Worm (Caenorhabditis elegans) whole organism, L4 larva: Measurements from ENCODE around the gene aat-2.

Experiments
- D1046.2 ChIP-seq: fragments of 200-800 bp; sonication (Bioruptor generic); IDR thresholded peaks from 2 replicates; pipeline ENCODE4 v1.3.6; 2022; ENCODE audit warnings: missing genetic modification characterization, missing compliant biosample characterization
- F44E2.7 ChIP-seq: fragments of 200-800 bp; sonication (Bioruptor generic); IDR thresholded peaks from 2 replicates; pipeline ENCODE4 v2.1.2; 2022; ENCODE audit warnings: missing genetic modification characterization, missing compliant biosample characterization
- F49E8.2 ChIP-seq: sonication (generic microtip); optimal IDR thresholded peaks from 2 replicates; lab custom pipeline; 2016; ENCODE audit warnings: missing compliant biosample characterization, mild to moderate bottlenecking, missing genetic modification characterization, borderline replicate concordance
- Y48G9A.11 ChIP-seq: fragments of 200-800 bp; sonication (Bioruptor generic); IDR thresholded peaks from 2 replicates; pipeline ENCODE4 v1.3.6; 2022; ENCODE audit warnings: missing genetic modification reagents, missing genetic modification characterization, missing compliant biosample characterization
- Y5F2A.4 ChIP-seq: fragments of 200-800 bp; sonication (Bioruptor generic); optimal IDR thresholded peaks from 2 replicates; lab custom pipeline; 2018; ENCODE audit warnings: mild to moderate bottlenecking, missing genetic modification characterization, missing compliant biosample characterization
- Y75B8A.6 ChIP-seq: fragments of 200-800 bp; sonication (Bioruptor generic); IDR thresholded peaks from 2 replicates; pipeline ENCODE4 v1.3.6; 2022; ENCODE audit warnings: missing genetic modification reagents, missing genetic modification characterization, missing compliant biosample characterization
- ZK337.2 ChIP-seq: fragments of 200-800 bp; sonication (Bioruptor generic); IDR thresholded peaks from 2 replicates; pipeline ENCODE4 v1.3.6; 2022; ENCODE audit warnings: missing genetic modification reagents, missing genetic modification characterization, missing compliant biosample characterization
- aha-1 ChIP-seq: fragments of 150-350 bp; peaks from one replicate; lab custom pipeline; 2014; ENCODE audit warnings: missing biosample characterization, missing genetic modification characterization
- attf-4 ChIP-seq: sonication (generic microtip); optimal IDR thresholded peaks from 3 replicates; lab custom pipeline; 2017; ENCODE audit warnings: missing biosample characterization, missing genetic modification characterization
- ceh-20 ChIP-seq: fragments of 200-800 bp; sonication (Bioruptor generic); IDR thresholded peaks from 2 replicates; pipeline ENCODE4 v1.3.6; 2022; ENCODE audit warnings: missing genetic modification reagents, missing genetic modification characterization, missing compliant biosample characterization
- ceh-32 ChIP-seq: sonication (generic microtip); optimal IDR thresholded peaks from 2 replicates; lab custom pipeline; 2016; ENCODE audit warnings: mild to moderate bottlenecking, missing genetic modification characterization, missing compliant biosample characterization; ENCODE audit not compliant: poor library complexity
- ces-1 ChIP-seq: fragments of 150-350 bp; sonication (generic microtip); optimal IDR thresholded peaks from 4 replicates; lab custom pipeline; 2014; ENCODE audit warnings: missing biosample characterization, missing genetic modification reagents, missing genetic modification characterization
- daf-12 ChIP-seq: fragments of 150-350 bp; optimal IDR thresholded peaks from 2 replicates; lab custom pipeline; 2014; ENCODE audit warnings: missing biosample characterization, missing genetic modification reagents, missing genetic modification characterization
- dmd-6 ChIP-seq: fragments of 200-800 bp; sonication (Bioruptor generic); IDR thresholded peaks from 2 replicates; pipeline ENCODE4 v1.3.6; 2022; ENCODE audit warnings: missing genetic modification reagents, missing genetic modification characterization, missing compliant biosample characterization
- dmd-9 ChIP-seq: fragments of 200-800 bp; sonication (Bioruptor generic); IDR thresholded peaks from 2 replicates; pipeline ENCODE4 v1.3.6; 2022; ENCODE audit warnings: missing genetic modification reagents, missing genetic modification characterization, missing compliant biosample characterization
- egl-27 ChIP-seq: sonication (generic microtip); optimal IDR thresholded peaks from 3 replicates; lab custom pipeline; 2017; ENCODE audit warnings: missing biosample characterization, missing genetic modification reagents, missing genetic modification characterization
- fos-1 ChIP-seq: fragments of 150-350 bp; optimal IDR thresholded peaks from 2 replicates; lab custom pipeline; 2014; ENCODE audit warnings: missing biosample characterization, missing genetic modification characterization
- hif-1 ChIP-seq, 2 experiments: sonication (generic microtip); optimal IDR thresholded peaks; 2 replicates each; lab custom pipeline; 2016 to 2017; ENCODE audit warnings: missing compliant biosample characterization in 2 of 2, missing genetic modification characterization in 2 of 2, missing genetic modification reagents in 2 of 2, missing genotype in 2 of 2, mild to moderate bottlenecking in 1 of 2
- hlh-11 ChIP-seq: fragments of 200-800 bp; sonication (Bioruptor generic); optimal IDR thresholded peaks from 2 replicates; lab custom pipeline; 2018; ENCODE audit warnings: mild to moderate bottlenecking, missing genetic modification characterization, missing compliant biosample characterization
- hlh-30 ChIP-seq: sonication (generic microtip); optimal IDR thresholded peaks from 2 replicates; lab custom pipeline; 2017; ENCODE audit warnings: antibody characterized with exemption, mild to moderate bottlenecking, missing genetic modification characterization, missing compliant biosample characterization; ENCODE audit not compliant: insufficient read depth
- hmg-1.1 ChIP-seq: fragments of 200-800 bp; sonication (Bioruptor generic); IDR thresholded peaks from 2 replicates; pipeline ENCODE4 v1.3.6; 2022; ENCODE audit warnings: missing genetic modification reagents, missing genetic modification characterization, missing compliant biosample characterization
- lsy-2 ChIP-seq, 2 experiments: fragments of 150-350 bp in 1 of 2; sonication (generic microtip) in 1 of 2; optimal IDR thresholded peaks; 2 replicates each; lab custom pipeline; 2014 to 2017; ENCODE audit warnings: missing biosample characterization in 2 of 2, missing genetic modification characterization in 2 of 2
- madf-5 ChIP-seq, 2 experiments: fragments of 200-800 bp; sonication (Bioruptor generic); IDR thresholded peaks; 2 replicates each; pipeline ENCODE4 v1.3.6; 2022; ENCODE audit warnings: missing compliant biosample characterization in 2 of 2, missing genetic modification characterization in 2 of 2
- madf-9 ChIP-seq: fragments of 200-800 bp; sonication (Bioruptor generic); conservative IDR thresholded peaks from 2 replicates; pipeline ENCODE4 v1.3.6; 2022; ENCODE audit warnings: missing genetic modification reagents, missing genetic modification characterization, missing compliant biosample characterization
- mdl-1 ChIP-seq, 2 experiments: fragments of 150-350 bp in 1 of 2; sonication (generic microtip) in 1 of 2; optimal IDR thresholded peaks; 2 replicates each; lab custom pipeline; 2014 to 2017; ENCODE audit warnings: missing biosample characterization in 2 of 2, missing genetic modification characterization in 2 of 2
- mep-1 ChIP-seq: fragments of 150-350 bp; sonication (generic microtip); optimal IDR thresholded peaks from 3 replicates; lab custom pipeline; 2014; ENCODE audit warnings: missing biosample characterization, missing genetic modification characterization
- mes-2 ChIP-seq: sonication (generic microtip); optimal IDR thresholded peaks from 2 replicates; lab custom pipeline; 2016; ENCODE audit warnings: missing genotype, mild to moderate bottlenecking, missing genetic modification characterization, missing compliant biosample characterization; ENCODE audit not compliant: poor library complexity, severe bottlenecking
- nhr-111 ChIP-seq: fragments of 200-800 bp; sonication (Bioruptor generic); optimal IDR thresholded peaks from 2 replicates; lab custom pipeline; 2018; ENCODE audit warnings: mild to moderate bottlenecking, missing genetic modification characterization, missing compliant biosample characterization
- nhr-28 ChIP-seq: fragments of 150-350 bp; optimal IDR thresholded peaks from 2 replicates; lab custom pipeline; 2014; ENCODE audit warnings: missing biosample characterization, missing genetic modification characterization
- nhr-42 ChIP-seq: fragments of 200-800 bp; sonication (Bioruptor generic); IDR thresholded peaks from 2 replicates; pipeline ENCODE4 v1.3.6; 2022; ENCODE audit warnings: missing genetic modification characterization, missing compliant biosample characterization
- nhr-48 ChIP-seq: sonication (generic microtip); optimal IDR thresholded peaks from 2 replicates; lab custom pipeline; 2016; ENCODE audit warnings: mild to moderate bottlenecking, missing genetic modification characterization, missing compliant biosample characterization
- nhr-6 ChIP-seq: fragments of 150-350 bp; optimal IDR thresholded peaks from 2 replicates; lab custom pipeline; 2014; ENCODE audit warnings: missing biosample characterization, missing genetic modification characterization
- php-3 ChIP-seq: fragments of 200-800 bp; sonication (Bioruptor generic); IDR thresholded peaks from 2 replicates; pipeline ENCODE4 v1.3.6; 2022; ENCODE audit warnings: missing genetic modification reagents, missing genetic modification characterization, missing compliant biosample characterization
- pqm-1 ChIP-seq: sonication (generic microtip); optimal IDR thresholded peaks from 2 replicates; lab custom pipeline; 2017; ENCODE audit warnings: missing biosample characterization, missing genetic modification characterization
- saeg-2 ChIP-seq: fragments of 200-800 bp; sonication (Bioruptor generic); IDR thresholded peaks from 2 replicates; pipeline ENCODE4 v1.3.6; 2022; ENCODE audit warnings: missing genetic modification reagents, missing genetic modification characterization, missing compliant biosample characterization
- set-16 ChIP-seq: fragments of 200-800 bp; sonication (Bioruptor generic); IDR thresholded peaks from 2 replicates; pipeline ENCODE4 v1.3.6; 2022; ENCODE audit warnings: missing genetic modification reagents, missing genetic modification characterization, missing compliant biosample characterization
- skn-1 ChIP-seq: fragments of 150-350 bp; optimal IDR thresholded peaks from 2 replicates; lab custom pipeline; 2014; ENCODE audit warnings: missing biosample characterization, missing genetic modification characterization
- spr-1 ChIP-seq: sonication (generic microtip); optimal IDR thresholded peaks from 2 replicates; lab custom pipeline; 2016; ENCODE audit warnings: mild to moderate bottlenecking, missing genetic modification characterization, missing compliant biosample characterization
- unc-62 ChIP-seq, 3 experiments: fragments of 150-350 bp in 1 of 3; sonication (generic microtip); optimal IDR thresholded peaks in 2 of 3; peaks in 1 of 3; 1 replicate in 1 of 3; 2 replicates in 2 of 3; lab custom pipeline; 2014 to 2017; ENCODE audit warnings: missing biosample characterization in 3 of 3, missing genetic modification characterization in 3 of 3, missing genetic modification reagents in 3 of 3, missing genotype in 1 of 3
- zag-1 ChIP-seq: fragments of 150-350 bp; optimal IDR thresholded peaks from 2 replicates; lab custom pipeline; 2014; ENCODE audit warnings: missing biosample characterization, missing genetic modification characterization
- ztf-11 ChIP-seq: fragments of 150-350 bp; optimal IDR thresholded peaks from 2 replicates; lab custom pipeline; 2014; ENCODE audit warnings: missing biosample characterization, missing genetic modification characterization

Gene aat-2

DNA sequence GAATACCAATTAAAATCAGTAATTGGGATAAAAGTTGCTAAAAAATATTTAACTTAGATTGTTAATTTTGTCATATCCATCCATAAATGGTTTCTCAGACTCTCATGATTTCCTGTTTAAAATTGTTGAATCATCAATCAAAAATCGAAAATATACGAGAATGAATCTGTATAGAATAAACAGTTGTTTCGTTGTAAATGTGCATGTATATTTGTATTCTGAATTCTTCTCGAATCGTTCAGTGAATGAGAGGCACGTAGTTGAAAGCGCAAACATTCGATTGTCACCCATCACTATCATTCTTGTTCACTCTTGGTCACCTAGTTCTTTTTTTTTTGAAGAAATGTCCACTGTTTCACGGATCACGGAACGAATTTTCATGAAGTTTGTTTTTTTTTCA is 3.8 kb upstream of the aat-2 start, which contains the start of gene ptd-2:
TSS of gene ptd-2 (plus strand) at position 301 of the 400 bp plus-strand sequence.
- TF ChIP-seq hmg-1.1 (GFP tag; lab: Robert Waterston, UW) (no peak), lsy-2 (tag; optimal IDR thresholded peaks at IDR 0.05; lab: Kevin White, UChicago) (no peak), hlh-30 (no peak), php-3 (GFP tag; lab: Robert Waterston, UW) (no peak), skn-1 (tag; lab: Kevin White, UChicago) (no peak), F49E8.2 (tag; lab: Kevin White, UChicago) (no peak), ces-1 (GFP tag; lab: Kevin White, UChicago) (no peak), hif-1 (tag; optimal IDR thresholded peaks at IDR 0.05; lab: Kevin White, UChicago) (no peak), nhr-48 (tag; lab: Kevin White, UChicago) (no peak), attf-4 (tag; lab: Kevin White, UChicago) (no peak), daf-12 (no peak)
- TF ChIP-seq, all 104 proteins: peak for 0

DNA sequence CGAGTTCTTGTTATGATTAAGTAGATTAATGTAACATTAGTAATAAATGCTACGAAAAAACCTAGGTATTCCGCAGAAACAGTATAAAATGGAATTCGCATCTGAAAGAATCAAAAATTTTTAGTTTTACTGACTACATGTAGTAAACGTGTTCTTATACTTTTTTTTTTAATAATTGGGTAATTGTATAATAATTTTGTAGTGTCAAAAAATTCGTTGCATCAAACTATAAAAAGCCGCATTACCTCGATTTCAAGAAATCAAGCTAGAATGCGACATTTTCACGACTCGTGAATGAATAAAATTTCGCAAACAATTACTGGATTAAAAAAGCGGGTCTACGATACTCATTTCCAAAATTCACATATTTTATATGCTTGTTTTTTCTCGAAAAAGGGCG is 3.0 kb upstream of the aat-2 start, which contains the start of gene str-94:
TSS of gene str-94 (minus strand) at position 101 of the 400 bp plus-strand sequence.
- TF ChIP-seq aha-1 (tag; lab: Kevin White, UChicago) = peak; percentile 39
- TF ChIP-seq mep-1 (tag; lab: Kevin White, UChicago) = no peak

DNA sequence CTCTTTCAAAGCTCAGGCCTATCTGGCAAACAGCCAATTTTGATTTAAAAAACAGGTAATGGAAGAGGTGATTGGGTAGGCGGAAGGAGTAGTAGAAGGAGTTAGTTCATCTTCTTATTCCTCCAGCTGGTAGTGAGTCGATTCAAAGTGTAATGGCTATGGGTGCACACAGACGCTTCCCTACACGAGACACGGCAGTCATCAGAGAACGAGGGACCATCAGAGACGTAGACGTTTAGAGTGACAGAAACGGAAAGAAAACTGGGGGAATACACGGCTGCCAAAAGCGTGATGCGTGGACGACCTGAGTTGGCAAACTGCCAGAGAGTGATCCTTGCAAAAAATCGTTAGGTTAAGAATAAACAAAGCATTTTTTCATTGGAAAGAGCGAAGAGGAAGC is 1.3 kb upstream of the aat-2 start:
- TF ChIP-seq php-3 (GFP tag; lab: Robert Waterston, UW) = no peak
- TF ChIP-seq nhr-48 (tag; lab: Kevin White, UChicago) = no peak
- no peak for TF ChIP-seq mes-2
- no peak for TF ChIP-seq madf-5 (GFP tag; IDR thresholded peaks at IDR 0.05; lab: Robert Waterston, UW)
- TF ChIP-seq aha-1 (tag; lab: Kevin White, UChicago) = peak; percentile 11
- TF ChIP-seq hlh-11 (tag; lab: Kevin White, UChicago) = peak; percentile 52
- no peak for TF ChIP-seq dmd-6 (GFP tag; lab: Robert Waterston, UW)
- TF ChIP-seq hlh-30 = peak; percentile 52
- no peak for TF ChIP-seq saeg-2 (GFP tag; lab: Robert Waterston, UW)
- TF ChIP-seq nhr-42 (GFP tag; lab: Robert Waterston, UW) = no peak
- peak in 1 of 2 experiments; percentile 83 for TF ChIP-seq unc-62 (GFP tag; optimal IDR thresholded peaks at IDR 0.05 in 1 of 2; lab: Kevin White, UChicago)
- TF ChIP-seq unc-62 (tag; optimal IDR thresholded peaks at IDR 0.05; lab: Kevin White, UChicago) = no peak
- 0 out of 2 replicates have a peak, but pooled peaks have one; percentile 19 for TF ChIP-seq ceh-20
- TF ChIP-seq fos-1 = no peak
- peak; percentile 47; the same call in 1 of the 2 replicates for TF ChIP-seq hmg-1.1 (GFP tag; lab: Robert Waterston, UW)
- TF ChIP-seq F49E8.2 (tag; lab: Kevin White, UChicago) = no peak
- TF ChIP-seq lsy-2 (tag; optimal IDR thresholded peaks at IDR 0.05; lab: Kevin White, UChicago) = peak in 1 of 2 experiments; percentile 28
- no peak for TF ChIP-seq zag-1 (tag; lab: Kevin White, UChicago)
- no peak for TF ChIP-seq nhr-28 (tag; lab: Kevin White, UChicago)
- no peak for TF ChIP-seq ZK337.2 (GFP tag; lab: Robert Waterston, UW)
- no peak for TF ChIP-seq hif-1 (tag; optimal IDR thresholded peaks at IDR 0.05; lab: Kevin White, UChicago)
- TF ChIP-seq Y48G9A.11 (GFP tag; lab: Robert Waterston, UW) = no peak
- no peak for TF ChIP-seq madf-9
- no peak for TF ChIP-seq Y75B8A.6 (GFP tag; lab: Robert Waterston, UW)
- no peak for TF ChIP-seq set-16 (GFP tag; lab: Robert Waterston, UW)
- no peak for TF ChIP-seq spr-1 (tag; lab: Kevin White, UChicago)
- TF ChIP-seq pqm-1 (tag; lab: Kevin White, UChicago) = no peak
- no peak for TF ChIP-seq ceh-32 (tag; lab: Kevin White, UChicago)
- TF ChIP-seq F44E2.7 (GFP tag; lab: Robert Waterston, UW) = no peak
- TF ChIP-seq egl-27 = no peak
- no peak for TF ChIP-seq D1046.2 (GFP tag; lab: Robert Waterston, UW)
- TF ChIP-seq ces-1 (GFP tag; lab: Kevin White, UChicago) = no peak
- TF ChIP-seq Y5F2A.4 = no peak
- no peak for TF ChIP-seq dmd-9 (GFP tag; lab: Robert Waterston, UW)
- no peak for TF ChIP-seq nhr-6 (tag; lab: Kevin White, UChicago)
- no peak for TF ChIP-seq ztf-11
- TF ChIP-seq mdl-1 (tag; optimal IDR thresholded peaks at IDR 0.05; lab: Kevin White, UChicago) = peak in 1 of 2 experiments; percentile 25
- no peak for TF ChIP-seq nhr-111 (GFP tag; lab: Kevin White, UChicago)
- TF ChIP-seq skn-1 (tag; lab: Kevin White, UChicago) = no peak
- TF ChIP-seq, all 104 proteins: peak for 8
